Worm (Caenorhabditis elegans): ENCODE measurements around the gene ttn-1.

ttn-1 gene

DNA sequence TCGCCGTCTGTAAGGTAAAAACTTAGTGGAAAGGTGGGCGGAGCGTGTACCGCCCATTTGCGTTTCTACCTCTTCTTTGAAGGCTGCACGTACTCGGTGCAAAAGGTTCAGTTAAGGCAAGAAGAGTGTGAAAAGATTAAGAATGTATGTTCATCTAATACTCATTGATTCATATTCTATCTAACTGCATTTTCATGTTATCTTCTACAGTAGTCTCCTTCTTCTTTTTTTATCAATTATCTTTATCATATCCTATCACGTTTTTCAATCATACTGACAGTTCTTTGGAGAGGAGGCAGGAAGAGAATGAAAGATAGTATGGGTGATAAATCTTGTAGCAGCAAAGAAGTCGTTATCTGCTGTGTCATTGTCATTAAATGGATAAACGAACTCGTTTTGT is 45.0 kb upstream of the ttn-1 start:
- TF ChIP-seq ceh-14 (tag; optimal IDR thresholded peaks at IDR 0.05) (no peak), elt-2 (tag; optimal IDR thresholded peaks at IDR 0.05) (peak; percentile 15), unc-3 (GFP tag; conservative IDR thresholded peaks at IDR 0.05) (no peak), unc-3 (tag; optimal IDR thresholded peaks at IDR 0.05) (no peak)

DNA sequence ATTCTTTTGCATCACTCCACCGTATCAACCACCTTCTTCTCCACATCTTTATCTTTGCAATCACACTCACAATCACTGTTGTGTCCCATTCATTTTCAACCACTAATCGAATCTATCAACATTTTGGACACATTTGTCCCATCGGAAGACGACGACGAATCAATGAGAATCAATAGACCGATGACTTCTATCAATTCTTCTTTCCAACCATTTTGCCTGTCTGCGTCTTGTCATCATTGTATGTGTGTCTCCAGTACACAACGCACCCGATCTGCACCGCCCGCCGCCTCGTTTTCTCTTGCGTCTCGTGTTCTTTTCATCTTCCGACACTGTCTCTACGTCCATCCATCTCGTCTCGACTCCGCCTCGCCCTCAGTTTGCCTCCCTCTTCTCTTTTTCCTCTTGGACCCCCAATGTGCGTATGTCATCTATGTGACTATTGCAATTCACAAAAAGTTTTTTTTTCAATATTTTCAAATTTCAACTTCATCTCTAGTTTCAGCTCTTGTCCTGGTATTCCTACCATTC is 44.1 kb upstream of the ttn-1 start, which contains the start of gene dmd-7:
TSS of gene dmd-7 (plus strand) at position 478 of the 528 bp plus-strand sequence.
- TF ChIP-seq ceh-24 (tag; optimal IDR thresholded peaks at IDR 0.05), result no peak
- TF ChIP-seq tbx-7 (tag; optimal IDR thresholded peaks at IDR 0.05), result no peak
- no peak for TF ChIP-seq nhr-11 (tag; optimal IDR thresholded peaks at IDR 0.05)
- TF ChIP-seq syd-9 (tag; optimal IDR thresholded peaks at IDR 0.05), result no peak
- TF ChIP-seq unc-42 (tag; optimal IDR thresholded peaks at IDR 0.05), result peak; percentile 38
- TF ChIP-seq ceh-14 (tag; optimal IDR thresholded peaks at IDR 0.05), result no peak
- TF ChIP-seq T23F11.4 (GFP tag; optimal IDR thresholded peaks at IDR 0.05), result no peak
- peak; percentile 26 for TF ChIP-seq pqm-1 (tag; optimal IDR thresholded peaks at IDR 0.05)
- no peak for TF ChIP-seq fax-1 (tag; optimal IDR thresholded peaks at IDR 0.05)
- TF ChIP-seq dmd-4 (tag; optimal IDR thresholded peaks at IDR 0.05; ENCODE audit: borderline replicate concordance), result no peak
- TF ChIP-seq hlh-30 (tag; optimal IDR thresholded peaks at IDR 0.05; ENCODE audit: insufficient read depth), result peak; percentile 78
- no peak for TF ChIP-seq C08G9.2 (tag; optimal IDR thresholded peaks at IDR 0.05)
- no peak for TF ChIP-seq ceh-19 (GFP tag; optimal IDR thresholded peaks at IDR 0.05)
- TF ChIP-seq unc-86 (tag; optimal IDR thresholded peaks at IDR 0.05), result no peak
- TF ChIP-seq Y22D7AL.16 (tag; optimal IDR thresholded peaks at IDR 0.05), result no peak
- peak; percentile 28 for TF ChIP-seq rnt-1 (tag; optimal IDR thresholded peaks at IDR 0.05)
- no peak for TF ChIP-seq gmeb-2 (tag; optimal IDR thresholded peaks at IDR 0.05)
- TF ChIP-seq C38D4.7 (GFP tag; optimal IDR thresholded peaks at IDR 0.05), result no peak
- peak; percentile 86 for TF ChIP-seq ceh-18 (tag; optimal IDR thresholded peaks at IDR 0.05)
- TF ChIP-seq unc-55 (GFP tag; optimal IDR thresholded peaks at IDR 0.05), result peak; percentile 72
- TF ChIP-seq ceh-34 (tag; optimal IDR thresholded peaks at IDR 0.05), result peak; percentile 49
- TF ChIP-seq sox-4 (tag; optimal IDR thresholded peaks at IDR 0.05), result no peak
- TF ChIP-seq odd-2 (tag; optimal IDR thresholded peaks at IDR 0.05), result no peak
- no peak for TF ChIP-seq ceh-45 (GFP tag; IDR thresholded peaks at IDR 0.05)
- no peak for TF ChIP-seq pax-1 (tag; optimal IDR thresholded peaks at IDR 0.05)
- peak; percentile 61 for TF ChIP-seq F13H6.1 (tag; optimal IDR thresholded peaks at IDR 0.05)
- no peak for TF ChIP-seq che-1 (tag; optimal IDR thresholded peaks at IDR 0.05)
- TF ChIP-seq npax-4 (tag; optimal IDR thresholded peaks at IDR 0.05), result no peak
- TF ChIP-seq ceh-30 (tag; optimal IDR thresholded peaks at IDR 0.05), result no peak
- no peak for TF ChIP-seq hlh-8 (tag; optimal IDR thresholded peaks at IDR 0.05)
- TF ChIP-seq ceh-48 (tag; optimal IDR thresholded peaks at IDR 0.05), result no peak
- no peak for TF ChIP-seq ceh-9 (tag; optimal IDR thresholded peaks at IDR 0.05)
- TF ChIP-seq elt-2 (tag; optimal IDR thresholded peaks at IDR 0.05), result peak; percentile 50
- no peak for TF ChIP-seq hlh-15 (tag; optimal IDR thresholded peaks at IDR 0.05)
- TF ChIP-seq sdc-2 (tag; optimal IDR thresholded peaks at IDR 0.05), result peak; percentile 40
- no peak for TF ChIP-seq pat-9 (tag; optimal IDR thresholded peaks at IDR 0.05)
- no peak for TF ChIP-seq fkh-10 (GFP tag; optimal IDR thresholded peaks at IDR 0.05)
- TF ChIP-seq pha-4 (tag; optimal IDR thresholded peaks at IDR 0.05), result no peak
- peak; percentile 64 for TF ChIP-seq ceh-31 (tag; optimal IDR thresholded peaks at IDR 0.05)
- TF ChIP-seq ztf-16 (tag; optimal IDR thresholded peaks at IDR 0.05), result no peak
- TF ChIP-seq unc-3 (GFP tag; conservative IDR thresholded peaks at IDR 0.05), result no peak
- no peak for TF ChIP-seq unc-3 (tag; optimal IDR thresholded peaks at IDR 0.05)
- no peak for TF ChIP-seq lim-6 (tag; optimal IDR thresholded peaks at IDR 0.05)
- TF ChIP-seq nfya-1 (tag; optimal IDR thresholded peaks at IDR 0.05), result peak; percentile 63
- no peak for TF ChIP-seq ttx-3 (tag; optimal IDR thresholded peaks at IDR 0.05)
- TF ChIP-seq fkh-6 (tag; optimal IDR thresholded peaks at IDR 0.05), result peak; percentile 13
- TF ChIP-seq ceh-6 (GFP tag; optimal IDR thresholded peaks at IDR 0.05), result no peak
- TF ChIP-seq ref-2 (tag; optimal IDR thresholded peaks at IDR 0.05), result peak; percentile 70
- peak; percentile 38 for TF ChIP-seq hlh-6 (tag; optimal IDR thresholded peaks at IDR 0.05)
- no peak for TF ChIP-seq nhr-232 (tag; optimal IDR thresholded peaks at IDR 0.05)
- no peak for TF ChIP-seq ahr-1 (tag; optimal IDR thresholded peaks at IDR 0.05)

All from whole organism, late embryonic.